Worm (Caenorhabditis elegans) whole organism, early embryonic: Measurements from ENCODE around the gene Y110A2AL.2.
A peak's percentile ranks its signal among the peaks of the same experiment; 100 is the strongest.

Source experiments
- B0310.2 ChIP-seq: sonication (generic microtip); optimal IDR thresholded peaks from 2 replicates; lab custom pipeline; 2016; ENCODE audit warnings: mild to moderate bottlenecking, missing genetic modification characterization, missing compliant biosample characterization
- F13C5.2 ChIP-seq: sonication (generic microtip); optimal IDR thresholded peaks from 2 replicates; lab custom pipeline; 2017; ENCODE audit warnings: mild to moderate bottlenecking, missing genetic modification characterization, inconsistent platforms, missing compliant biosample characterization
- aly-1 ChIP-seq: sonication (generic microtip); optimal IDR thresholded peaks from 2 replicates; lab custom pipeline; 2016; ENCODE audit warnings: missing genetic modification characterization, missing compliant biosample characterization
- ama-1 ChIP-seq: fragments of 150-350 bp; optimal IDR thresholded peaks from 2 replicates; lab custom pipeline; 2014
- ceh-36 ChIP-seq: sonication (generic microtip); optimal IDR thresholded peaks from 2 replicates; lab custom pipeline; 2016; ENCODE audit warnings: missing genetic modification characterization, inconsistent platforms, missing compliant biosample characterization
- ets-7 ChIP-seq: sonication (generic microtip); optimal IDR thresholded peaks from 2 replicates; lab custom pipeline; 2016; ENCODE audit warnings: missing genotype, missing genetic modification characterization, missing compliant biosample characterization
- flt-1 ChIP-seq: fragments of 200-800 bp; sonication (Bioruptor generic); IDR thresholded peaks from 2 replicates; pipeline ENCODE4 v1.3.6; 2022; ENCODE audit warnings: missing genetic modification characterization, missing compliant biosample characterization
- hmbx-1 ChIP-seq: sonication (generic microtip); optimal IDR thresholded peaks from 2 replicates; lab custom pipeline; 2016; ENCODE audit warnings: mild to moderate bottlenecking, missing genetic modification characterization, missing compliant biosample characterization
- hmg-4 ChIP-seq: fragments of 200-800 bp; sonication (Bioruptor generic); optimal IDR thresholded peaks from 2 replicates; lab custom pipeline; 2018; ENCODE audit warnings: mild to moderate bottlenecking, missing genetic modification characterization, missing compliant biosample characterization
- pes-1 ChIP-seq: fragments of 200-800 bp; sonication (Bioruptor generic); IDR thresholded peaks from 2 replicates; pipeline ENCODE4 v1.3.6; 2022; ENCODE audit warnings: missing genetic modification reagents, missing genetic modification characterization, missing compliant biosample characterization
- scrt-1 ChIP-seq: fragments of 200-800 bp; sonication (Bioruptor generic); IDR thresholded peaks from 2 replicates; pipeline ENCODE4 v1.3.6; 2022; ENCODE audit warnings: missing genetic modification characterization, missing compliant biosample characterization
- tbx-11 ChIP-seq: fragments of 200-800 bp; sonication (Bioruptor generic); IDR thresholded peaks from 2 replicates; pipeline ENCODE4 v1.3.6; 2022; ENCODE audit warnings: missing genetic modification characterization, missing compliant biosample characterization
- tbx-37 ChIP-seq: fragments of 200-800 bp; sonication (Bioruptor generic); conservative IDR thresholded peaks from 2 replicates; pipeline ENCODE4 v1.3.6; 2022; ENCODE audit warnings: missing genetic modification reagents, missing genetic modification characterization, missing compliant biosample characterization

DNA sequence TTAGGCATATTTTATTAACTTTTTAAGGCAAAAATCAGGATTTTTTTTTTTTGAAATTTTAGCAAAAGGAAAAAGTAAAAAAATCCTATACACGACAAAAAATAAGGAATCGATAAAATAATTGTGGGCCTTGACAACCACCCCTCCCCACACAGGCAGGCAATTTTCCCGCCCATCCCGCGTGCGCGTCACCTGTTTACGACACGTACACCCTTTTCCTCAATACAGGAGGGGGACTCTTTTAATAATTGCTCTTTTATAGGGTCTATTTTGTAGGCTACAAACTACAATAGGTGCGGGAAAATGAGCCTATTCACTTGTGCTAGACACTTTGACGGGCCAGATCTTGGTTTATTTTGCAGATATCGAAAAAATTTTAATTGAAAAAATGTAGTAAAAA, 35.3 kb upstream of the Y110A2AL.2 start:
- TF ChIP-seq hmbx-1 (tag; lab: Kevin White, UChicago), result no peak
- no peak for TF ChIP-seq ets-7 (tag; lab: Kevin White, UChicago)
- TF ChIP-seq aly-1, result no peak
- no peak for TF ChIP-seq flt-1
- no peak for TF ChIP-seq ama-1 (lab: Kevin White, UChicago)
- TF ChIP-seq pes-1, result no peak
- TF ChIP-seq B0310.2 (tag; lab: Kevin White, UChicago), result no peak
- no peak for TF ChIP-seq scrt-1
- no peak for TF ChIP-seq tbx-37
- TF ChIP-seq hmg-4 (GFP tag; lab: Kevin White, UChicago), result peak; percentile 9
- TF ChIP-seq ceh-36, result no peak
- TF ChIP-seq F13C5.2 (tag; lab: Kevin White, UChicago), result no peak
- no peak for TF ChIP-seq tbx-11 (GFP tag; lab: Robert Waterston, UW)
